Worm (Caenorhabditis elegans) whole organism, L3 larva: Measurements from ENCODE around the gene aat-8.

Source experiments
- R02D3.7 ChIP-seq: fragments of 150-350 bp; optimal IDR thresholded peaks from 2 replicates; lab custom pipeline; 2014; ENCODE audit warnings: missing biosample characterization, missing genetic modification characterization
- ama-1 ChIP-seq: fragments of 150-350 bp; optimal IDR thresholded peaks from 2 replicates; lab custom pipeline; 2018
- ceh-16 ChIP-seq: sonication (generic microtip); optimal IDR thresholded peaks from 2 replicates; lab custom pipeline; 2017; ENCODE audit warnings: missing biosample characterization, missing genetic modification characterization
- nhr-11 ChIP-seq: fragments of 150-350 bp; optimal IDR thresholded peaks from 2 replicates; lab custom pipeline; 2014; ENCODE audit warnings: missing biosample characterization, missing genetic modification characterization
- pha-4 ChIP-seq: fragments of 150-350 bp; optimal IDR thresholded peaks from 2 replicates; lab custom pipeline; 2014; ENCODE audit warnings: missing biosample characterization, missing genetic modification reagents, missing genetic modification characterization
- pqm-1 ChIP-seq: fragments of 150-350 bp; optimal IDR thresholded peaks from 2 replicates; lab custom pipeline; 2017; ENCODE audit warnings: missing biosample characterization, missing genetic modification characterization, inconsistent platforms
- skn-1 ChIP-seq: fragments of 150-350 bp; optimal IDR thresholded peaks from 2 replicates; lab custom pipeline; 2014; ENCODE audit warnings: missing biosample characterization, missing genetic modification characterization
- unc-62 ChIP-seq: fragments of 150-350 bp; sonication (generic microtip); optimal IDR thresholded peaks from 4 replicates; lab custom pipeline; 2014; ENCODE audit warnings: missing biosample characterization, missing genetic modification reagents, missing genetic modification characterization
- ztf-11 ChIP-seq: fragments of 150-350 bp; optimal IDR thresholded peaks from 2 replicates; lab custom pipeline; 2014; ENCODE audit warnings: missing biosample characterization, missing genetic modification characterization

- TF ChIP-seq pha-4 (tag; lab: Kevin White, UChicago) (no peak), ztf-11 (tag; lab: Kevin White, UChicago) (no peak), pqm-1 (tag; lab: Kevin White, UChicago) (no peak), ama-1 (lab: Kevin White, UChicago) (no peak), unc-62 (GFP tag; lab: Kevin White, UChicago) (no peak), nhr-11 (tag; lab: Kevin White, UChicago) (no peak), R02D3.7 (no peak), skn-1 (tag; lab: Kevin White, UChicago) (no peak), ceh-16 (tag; lab: Kevin White, UChicago) (no peak)
These were observed 38.1 kb upstream of the aat-8 start, which contains the start of gene F56D6.6 for ce11 chrIV:3902955-3903354.
